Fruit fly (Drosophila melanogaster) whole organism, embryonic: ENCODE measurements around the gene CG14818.

Experiments used
- B-H2 ChIP-seq: fragments of 200-800 bp; sonication (Bioruptor generic); optimal IDR thresholded peaks from 2 replicates; lab custom pipeline; 2018; ENCODE audit warnings: missing biosample characterization, mild to moderate bottlenecking, missing genetic modification characterization
- Bteb2 ChIP-seq: fragments of 200-800 bp; sonication (Bioruptor generic); optimal IDR thresholded peaks from 2 replicates; lab custom pipeline; 2016; ENCODE audit warnings: missing biosample characterization, missing genetic modification characterization
- CG1024 ChIP-seq: fragments of 200-800 bp; sonication (Bioruptor generic); IDR thresholded peaks from 2 replicates; pipeline ENCODE4 v1.3.6; 2022; ENCODE audit warnings: missing biosample characterization, missing genetic modification characterization
- CG10321 ChIP-seq: fragments of 200-800 bp; sonication (Bioruptor generic); IDR thresholded peaks from 2 replicates; pipeline ENCODE4 v1.3.6; 2022; ENCODE audit warnings: missing biosample characterization, missing genetic modification characterization
- CG1233 ChIP-seq: fragments of 200-800 bp; sonication (Bioruptor generic); optimal IDR thresholded peaks from 4 replicates; lab custom pipeline; 2018; ENCODE audit warnings: missing biosample characterization, mild to moderate bottlenecking, missing genetic modification characterization
- CG12942 ChIP-seq: fragments of 200-800 bp; sonication (Bioruptor generic); optimal IDR thresholded peaks from 3 replicates; lab custom pipeline; 2016; ENCODE audit warnings: missing biosample characterization, missing genetic modification characterization
- CG13775 ChIP-seq: fragments of 200-800 bp; sonication (Bioruptor generic); optimal IDR thresholded peaks from 3 replicates; lab custom pipeline; 2017; ENCODE audit warnings: missing biosample characterization, mild to moderate bottlenecking, missing genetic modification characterization
- CG17912 ChIP-seq: fragments of 200-800 bp; sonication (Bioruptor generic); optimal IDR thresholded peaks from 2 replicates; lab custom pipeline; 2018; ENCODE audit warnings: missing biosample characterization, mild to moderate bottlenecking, missing genetic modification characterization
- CG2199 ChIP-seq: fragments of 200-800 bp; sonication (Bioruptor generic); IDR thresholded peaks from 3 replicates; pipeline ENCODE4 v1.3.6; 2022; ENCODE audit warnings: missing biosample characterization, missing genetic modification characterization
- CG3281 ChIP-seq: fragments of 200-800 bp; sonication (Bioruptor generic); optimal IDR thresholded peaks from 3 replicates; lab custom pipeline; 2017; ENCODE audit warnings: missing biosample characterization, mild to moderate bottlenecking, missing genetic modification characterization
- CG4730 ChIP-seq: fragments of 200-800 bp; sonication (Bioruptor generic); IDR thresholded peaks from 2 replicates; pipeline ENCODE4 v1.3.6; 2022; ENCODE audit warnings: missing biosample characterization, missing genetic modification characterization
- CG5180 ChIP-seq: fragments of 200-800 bp; sonication (Bioruptor generic); optimal IDR thresholded peaks from 3 replicates; lab custom pipeline; 2017; ENCODE audit warnings: missing biosample characterization, missing genetic modification characterization, mild to moderate bottlenecking, moderate library complexity, missing genetic modification reagents
- CG6272 ChIP-seq: fragments of 200-800 bp; sonication (Bioruptor generic); IDR thresholded peaks from 2 replicates; pipeline ENCODE4 v1.3.6; 2022; ENCODE audit warnings: missing biosample characterization, missing genetic modification characterization
- CG6813 ChIP-seq: fragments of 200-800 bp; sonication (Bioruptor generic); optimal IDR thresholded peaks from 2 replicates; lab custom pipeline; 2017; ENCODE audit warnings: missing biosample characterization, missing genetic modification characterization, mild to moderate bottlenecking, moderate library complexity, missing genetic modification reagents
- CG8944 ChIP-seq: fragments of 200-800 bp; sonication (Bioruptor generic); optimal IDR thresholded peaks from 3 replicates; lab custom pipeline; 2016; ENCODE audit warnings: missing biosample characterization, missing genetic modification characterization
- CG9437 ChIP-seq: fragments of 200-800 bp; sonication (Bioruptor generic); optimal IDR thresholded peaks from 2 replicates; lab custom pipeline; 2018; ENCODE audit warnings: missing biosample characterization, mild to moderate bottlenecking, missing genetic modification characterization
- Dll ChIP-seq: fragments of 200-800 bp; sonication (Bioruptor generic); IDR thresholded peaks from 4 replicates; pipeline ENCODE4 v1.3.6; 2022; ENCODE audit warnings: missing biosample characterization, missing genetic modification characterization; ENCODE audit not compliant: partially characterized antibody
- ERR ChIP-seq: fragments of 200-800 bp; sonication (Bioruptor generic); optimal IDR thresholded peaks from 2 replicates; lab custom pipeline; 2016; ENCODE audit warnings: missing biosample characterization, missing genetic modification characterization
- Ets97D ChIP-seq: fragments of 200-800 bp; sonication (Bioruptor generic); optimal IDR thresholded peaks from 3 replicates; lab custom pipeline; 2016; ENCODE audit warnings: missing biosample characterization, missing genetic modification characterization
- HmgZ ChIP-seq: fragments of 200-800 bp; sonication (Bioruptor generic); optimal IDR thresholded peaks from 2 replicates; lab custom pipeline; 2018; ENCODE audit warnings: missing biosample characterization, mild to moderate bottlenecking, missing genetic modification characterization
- MBD-R2 ChIP-seq: fragments of 200-800 bp; sonication (Bioruptor generic); IDR thresholded peaks from 2 replicates; pipeline ENCODE4 v1.3.6; 2022; ENCODE audit warnings: missing biosample characterization, missing genetic modification characterization
- Mad ChIP-seq: fragments of 200-800 bp; sonication (Bioruptor generic); optimal IDR thresholded peaks from 2 replicates; lab custom pipeline; 2016; ENCODE audit warnings: missing biosample characterization, missing genetic modification characterization
- Meics ChIP-seq: fragments of 200-800 bp; sonication (Bioruptor generic); optimal IDR thresholded peaks from 2 replicates; lab custom pipeline; 2017; ENCODE audit warnings: missing biosample characterization, mild to moderate bottlenecking, missing genetic modification characterization
- NC2β ChIP-seq: fragments of 200-800 bp; sonication (Bioruptor generic); optimal IDR thresholded peaks from 2 replicates; lab custom pipeline; 2016; ENCODE audit warnings: missing biosample characterization, missing genetic modification characterization
- Opbp ChIP-seq: fragments of 200-800 bp; sonication (Bioruptor generic); IDR thresholded peaks from 3 replicates; pipeline ENCODE4 v1.3.6; 2022; ENCODE audit warnings: missing biosample characterization, missing genetic modification characterization; ENCODE audit not compliant: partially characterized antibody
- Rfx ChIP-seq: fragments of 200-800 bp; sonication (Bioruptor generic); IDR thresholded peaks from 2 replicates; pipeline ENCODE4 v1.3.6; 2022; ENCODE audit warnings: missing biosample characterization, missing genetic modification characterization
- Sry-β ChIP-seq: fragments of 200-800 bp; sonication (Bioruptor generic); optimal IDR thresholded peaks from 2 replicates; lab custom pipeline; 2018; ENCODE audit warnings: missing biosample characterization, mild to moderate bottlenecking, missing genetic modification characterization, moderate library complexity
- ab ChIP-seq: fragments of 200-800 bp; sonication (Bioruptor generic); optimal IDR thresholded peaks from 2 replicates; lab custom pipeline; 2016; ENCODE audit warnings: missing biosample characterization, missing genetic modification characterization
- ase ChIP-seq: fragments of 200-800 bp; sonication (Bioruptor generic); IDR thresholded peaks from 3 replicates; pipeline ENCODE4 v1.3.6; 2022; ENCODE audit warnings: missing biosample characterization, missing genetic modification characterization
- ato ChIP-seq: fragments of 200-800 bp; sonication (Bioruptor generic); IDR thresholded peaks from 2 replicates; pipeline ENCODE4 v1.3.6; 2022; ENCODE audit warnings: missing biosample characterization, missing genetic modification characterization; ENCODE audit not compliant: partially characterized antibody
- bbx ChIP-seq: fragments of 200-800 bp; sonication (Bioruptor generic); IDR thresholded peaks from 2 replicates; pipeline ENCODE4 v1.3.6; 2022; ENCODE audit warnings: missing biosample characterization, missing genetic modification characterization; ENCODE audit not compliant: partially characterized antibody
- bowl ChIP-seq: fragments of 200-800 bp; sonication (Bioruptor generic); IDR thresholded peaks from 2 replicates; pipeline ENCODE4 v1.3.6; 2022; ENCODE audit warnings: missing biosample characterization, missing genetic modification characterization
- ewg ChIP-seq: fragments of 200-800 bp; sonication (Bioruptor generic); optimal IDR thresholded peaks from 3 replicates; lab custom pipeline; 2017; ENCODE audit warnings: mild to moderate bottlenecking, missing biosample characterization, missing genetic modification reagents, missing genetic modification characterization
- eyg ChIP-seq: fragments of 200-800 bp; sonication (Bioruptor generic); optimal IDR thresholded peaks from 3 replicates; lab custom pipeline; 2016; ENCODE audit warnings: missing biosample characterization, missing genetic modification characterization
- fd64A ChIP-seq: fragments of 200-800 bp; sonication (Bioruptor generic); optimal IDR thresholded peaks from 3 replicates; lab custom pipeline; 2018; ENCODE audit warnings: missing biosample characterization, mild to moderate bottlenecking, missing genetic modification characterization
- fd96Cb ChIP-seq: fragments of 200-800 bp; sonication (Bioruptor generic); optimal IDR thresholded peaks from 2 replicates; lab custom pipeline; 2018; ENCODE audit warnings: missing biosample characterization, mild to moderate bottlenecking, missing genetic modification characterization, moderate library complexity
- gfzf ChIP-seq: fragments of 200-800 bp; sonication (Bioruptor generic); optimal IDR thresholded peaks from 2 replicates; lab custom pipeline; 2016; ENCODE audit warnings: missing biosample characterization, mild to moderate bottlenecking, missing genetic modification characterization, moderate library complexity
- hkb ChIP-seq, 2 experiments: fragments of 200-800 bp in 1 of 2; fragments of >200 bp in 1 of 2; sonication (Bioruptor generic) in 1 of 2; IDR thresholded peaks in 1 of 2; optimal IDR thresholded peaks in 1 of 2; 2 replicates each; pipeline versions ENCODE4 v1.3.6 to Lab custom; 2017 to 2022; ENCODE audit warnings: missing biosample characterization in 1 of 2, missing genetic modification characterization in 1 of 2
- insv ChIP-seq, 2 experiments: fragments of 200-800 bp; sonication (Bioruptor generic); optimal IDR thresholded peaks; 3 replicates each; lab custom pipeline; 2016 to 2018; ENCODE audit warnings: missing biosample characterization in 2 of 2, missing genetic modification characterization in 2 of 2
- nau ChIP-seq: fragments of 200-800 bp; sonication (Bioruptor generic); optimal IDR thresholded peaks from 3 replicates; lab custom pipeline; 2017; ENCODE audit warnings: missing biosample characterization, mild to moderate bottlenecking, missing genetic modification characterization, missing genetic modification reagents
- p53 ChIP-seq: fragments of 200-800 bp; sonication (Bioruptor generic); optimal IDR thresholded peaks from 2 replicates; lab custom pipeline; 2016; ENCODE audit warnings: missing biosample characterization, missing genetic modification characterization
- pfk ChIP-seq: fragments of 200-800 bp; sonication (Bioruptor generic); optimal IDR thresholded peaks from 2 replicates; lab custom pipeline; 2018; ENCODE audit warnings: missing biosample characterization, mild to moderate bottlenecking, missing genetic modification characterization, moderate library complexity
- psq ChIP-seq: fragments of 200-800 bp; sonication (Bioruptor generic); optimal IDR thresholded peaks from 2 replicates; lab custom pipeline; 2017; ENCODE audit warnings: missing biosample characterization, missing genetic modification characterization
- repo ChIP-seq: fragments of 200-800 bp; sonication (Bioruptor generic); optimal IDR thresholded peaks from 2 replicates; lab custom pipeline; 2016; ENCODE audit warnings: missing biosample characterization, missing genetic modification characterization
- sens ChIP-seq: fragments of 200-800 bp; sonication (Bioruptor generic); peaks from one replicate; lab custom pipeline; 2016; ENCODE audit warnings: missing biosample characterization, missing genetic modification characterization
- sens-2 ChIP-seq: fragments of 200-800 bp; sonication (Bioruptor generic); IDR thresholded peaks from 2 replicates; pipeline ENCODE4 v1.3.6; 2022; ENCODE audit warnings: missing biosample characterization, missing genetic modification characterization
- sqz ChIP-seq: fragments of 200-800 bp; sonication (Bioruptor generic); optimal IDR thresholded peaks from 3 replicates; lab custom pipeline; 2018; ENCODE audit warnings: missing biosample characterization, mild to moderate bottlenecking, missing genetic modification characterization
- stc ChIP-seq: fragments of 200-800 bp; sonication (Bioruptor generic); IDR thresholded peaks from 2 replicates; pipeline ENCODE4 v1.3.6; 2022; ENCODE audit warnings: missing biosample characterization, missing genetic modification characterization
- wdn ChIP-seq: fragments of 200-800 bp; sonication (Bioruptor generic); IDR thresholded peaks from 2 replicates; pipeline ENCODE4 v1.3.6; 2022; ENCODE audit warnings: missing biosample characterization, missing genetic modification characterization
- wor ChIP-seq: fragments of 200-800 bp; sonication (Bioruptor generic); IDR thresholded peaks from 2 replicates; pipeline ENCODE4 v1.3.6; 2022; ENCODE audit warnings: missing biosample characterization, missing genetic modification characterization

Gene CG14818

dm6 chrX:1879606-1880110, at the start of gene CG14818 (continued):
- peak; percentile 24 for TF ChIP-seq Sry-β
- TF ChIP-seq CG10321 (GFP tag; lab: Robert Waterston, UW) = 0 out of 2 replicates have a peak, but pooled peaks have one; percentile 15
- TF ChIP-seq MBD-R2 (GFP tag; lab: Robert Waterston, UW) = peak; percentile 55
- TF ChIP-seq Bteb2 (GFP tag; lab: Kevin White, UChicago) = peak; percentile 22
- peak; percentile 28 for TF ChIP-seq ERR (GFP tag; lab: Kevin White, UChicago)
- peak; percentile 82 for TF ChIP-seq Rfx (GFP tag; lab: Robert Waterston, UW)
- TF ChIP-seq p53 (GFP tag; lab: Kevin White, UChicago) = no peak
- peak; percentile 88 for TF ChIP-seq sens (GFP tag; lab: Kevin White, UChicago)
- TF ChIP-seq CG1024 = no peak
- peak; percentile 38; the same call in 1 of the 2 replicates for TF ChIP-seq bowl (GFP tag; lab: Robert Waterston, UW)
- peak; percentile 38 for TF ChIP-seq CG1233 (GFP tag; lab: Kevin White, UChicago)
- peak; percentile 13 for TF ChIP-seq CG17912 (GFP tag; lab: Kevin White, UChicago)
- peak; percentile 80 for TF ChIP-seq sqz
- TF ChIP-seq Meics = peak; percentile 52
- no peak for TF ChIP-seq psq (GFP tag; lab: Kevin White, UChicago)
- TF ChIP-seq CG3281 (GFP tag; lab: Kevin White, UChicago) = peak; percentile 55
- no peak for TF ChIP-seq wor (GFP tag; lab: Robert Waterston, UW)
- no peak for TF ChIP-seq CG5180
- TF ChIP-seq stc (GFP tag; lab: Robert Waterston, UW) = 0 out of 2 replicates have a peak, but pooled peaks have one; percentile 29
- TF ChIP-seq CG9437 (GFP tag; lab: Kevin White, UChicago) = peak; percentile 83
- TF ChIP-seq fd96Cb (tag; lab: Kevin White, UChicago) = peak; percentile 56
- peak; percentile 36 for TF ChIP-seq CG12942 (GFP tag; lab: Kevin White, UChicago)
- no peak for TF ChIP-seq wdn (GFP tag; lab: Robert Waterston, UW)
- peak; percentile 95 for TF ChIP-seq Dll (GFP tag; lab: Robert Waterston, UW)
- peak; percentile 70 for TF ChIP-seq CG8944
- no peak for TF ChIP-seq hkb (optimal IDR thresholded peaks at IDR 0.05; lab: Kevin White, UChicago)
- TF ChIP-seq hkb (GFP tag; IDR thresholded peaks at IDR 0.05; lab: Robert Waterston, UW) = no peak
- peak; percentile 1 for TF ChIP-seq gfzf
- TF ChIP-seq repo (GFP tag; lab: Kevin White, UChicago) = peak; percentile 52
- peak; percentile 8 for TF ChIP-seq CG6813 (GFP tag; lab: Kevin White, UChicago)
- peak; percentile 50 for TF ChIP-seq CG6272
- peak; percentile 53 for TF ChIP-seq Mad (GFP tag; lab: Kevin White, UChicago)
- peak; percentile 60 for TF ChIP-seq B-H2
- peak; percentile 40; the same call in 1 of the 2 replicates for TF ChIP-seq sens-2
- peak in 1 of 2 experiments; percentile 81 for TF ChIP-seq insv (GFP tag; optimal IDR thresholded peaks at IDR 0.05; lab: Kevin White, UChicago)
- TF ChIP-seq Opbp (GFP tag; lab: Robert Waterston, UW) = peak; percentile 79
- TF ChIP-seq bbx = peak; percentile 74
- peak; percentile 53 for TF ChIP-seq ab (GFP tag; lab: Kevin White, UChicago)
- TF ChIP-seq eyg (GFP tag; lab: Kevin White, UChicago) = peak; percentile 19
- TF ChIP-seq Ets97D (GFP tag; lab: Kevin White, UChicago) = peak; percentile 51
- TF ChIP-seq ewg (GFP tag; lab: Kevin White, UChicago) = peak; percentile 2
- 0 out of 3 replicates have a peak, but pooled peaks have one; percentile 25 for TF ChIP-seq ase (GFP tag; lab: Robert Waterston, UW)
- peak; percentile 57 for TF ChIP-seq CG13775 (GFP tag; lab: Kevin White, UChicago)
- no peak for TF ChIP-seq NC2β
- no peak for TF ChIP-seq CG2199
- peak; percentile 60 for TF ChIP-seq HmgZ (tag; lab: Kevin White, UChicago)
- TF ChIP-seq fd64A = no peak
- peak; percentile 26; the same call in 1 of the 2 replicates for TF ChIP-seq CG4730 (GFP tag; lab: Robert Waterston, UW)
- TF ChIP-seq nau (GFP tag; lab: Kevin White, UChicago) = no peak
- TF ChIP-seq pfk (GFP tag; lab: Kevin White, UChicago) = no peak
- TF ChIP-seq ato = peak; percentile 46; the same call in 1 of the 2 replicates
